Fruit fly (Drosophila melanogaster) S2 (cell line): ENCODE measurements around the gene CG7778.

ENCODE experiments used
- CG8478 ChIP-seq: fragments of >200 bp; optimal IDR thresholded peaks from 2 replicates; lab custom pipeline; 2018
- CTCF ChIP-seq, 2 experiments: fragments of >200 bp; optimal IDR thresholded peaks; 2 replicates each; lab custom pipeline; 2018

- TF ChIP-seq CTCF (optimal IDR thresholded peaks at IDR 0.05; lab: Kevin White, UChicago) (no peak), CG8478 (lab: Kevin White, UChicago) (no peak)
These were observed 39.4 kb downstream of the CG7778 start for dm6 chr2L:8385849-8386248.
